Worm (Caenorhabditis elegans) whole organism, L1 larva: ENCODE results near the gene aman-1.

ENCODE experiments used
- ceh-63 ChIP-seq: fragments of 200-800 bp; sonication (Bioruptor generic); optimal IDR thresholded peaks from 2 replicates; lab custom pipeline; 2018; ENCODE audit warnings: mild to moderate bottlenecking, missing genetic modification characterization, missing compliant biosample characterization
- nhr-28 ChIP-seq: fragments of 150-350 bp; optimal IDR thresholded peaks from 2 replicates; lab custom pipeline; 2014; ENCODE audit warnings: missing biosample characterization, missing genetic modification characterization
- sox-4 ChIP-seq: sonication (generic microtip); optimal IDR thresholded peaks from 2 replicates; lab custom pipeline; 2016; ENCODE audit warnings: missing genetic modification characterization, missing compliant biosample characterization

DNA sequence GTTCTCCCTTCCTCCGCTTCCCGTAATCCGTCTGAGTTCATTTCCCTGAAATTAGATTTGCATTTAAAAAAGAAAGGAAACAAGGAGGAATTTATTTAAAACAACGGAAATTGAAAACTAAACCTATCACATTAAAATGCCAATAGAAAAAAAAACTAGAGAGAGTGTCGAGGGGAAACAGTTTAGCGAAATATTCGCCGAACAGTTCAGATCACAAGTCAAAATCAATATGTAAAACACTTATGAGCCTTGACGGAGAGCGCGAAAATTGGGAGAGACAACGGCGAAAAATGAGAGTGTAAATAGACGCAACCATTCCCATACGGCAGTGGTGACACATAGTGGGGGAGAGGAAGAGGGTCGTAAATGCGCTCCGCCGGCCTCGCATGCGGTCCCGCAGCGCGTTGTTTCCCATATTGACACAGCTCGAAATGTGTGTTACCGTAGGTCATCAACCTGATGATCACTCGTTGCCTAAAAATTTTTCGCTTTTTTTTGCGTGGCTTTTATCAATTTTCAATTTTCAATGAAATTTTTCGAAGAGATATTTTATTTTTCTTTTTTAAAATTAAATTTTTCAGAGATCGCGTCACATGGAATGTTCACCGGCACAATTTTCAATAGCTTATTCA, 21.1 kb upstream of the aman-1 start, which contains the start of the genes dnj-14 and glit-1:
- no peak for TF ChIP-seq sox-4 (tag; lab: Kevin White, UChicago)
- TF ChIP-seq nhr-28: no peak
- no peak for TF ChIP-seq ceh-63 (GFP tag; lab: Kevin White, UChicago)
